Fruit fly (Drosophila melanogaster): ENCODE measurements around the gene Sym.
A peak's percentile ranks its signal among the peaks of the same experiment; 100 is the strongest.

The Sym gene

DNA sequence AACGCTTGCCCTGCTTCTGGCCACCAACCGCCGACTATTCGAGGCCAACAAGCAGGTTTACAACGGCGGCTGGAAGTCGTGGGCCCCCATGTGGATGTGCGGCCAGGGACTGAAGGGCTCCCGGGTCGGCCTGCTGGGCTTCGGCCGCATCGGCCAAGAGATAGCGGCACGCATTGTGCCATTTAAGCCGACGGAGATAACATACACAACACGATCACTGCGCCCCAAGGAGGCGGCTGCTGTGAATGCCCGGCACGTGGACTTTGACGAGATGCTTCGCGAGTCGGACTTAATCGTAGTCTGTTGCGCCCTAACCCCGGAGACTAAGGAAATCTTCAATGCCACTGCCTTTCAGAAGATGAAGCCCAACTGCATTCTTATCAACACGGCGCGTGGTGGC is 5.0 kb downstream of the Sym start:
- TF ChIP-seq CG9948 (tag; optimal IDR thresholded peaks at IDR 0.05) (no peak), Snoo (tag; optimal IDR thresholded peaks at IDR 0.05) (no peak), CG14655 (GFP tag; optimal IDR thresholded peaks at IDR 0.05) (no peak), Ets98B (GFP tag; IDR thresholded peaks at IDR 0.05) (peak; percentile 23; the same call in 1 of the 2 replicates), CG4496 (GFP tag; IDR thresholded peaks at IDR 0.05) (no peak), rn (GFP tag; IDR thresholded peaks at IDR 0.05) (no peak), EcR (GFP tag; optimal IDR thresholded peaks at IDR 0.05) (peak; percentile 57), CG32121 (GFP tag; IDR thresholded peaks at IDR 0.05) (no peak), gl (tag; optimal IDR thresholded peaks at IDR 0.05) (peak; percentile 49)

DNA sequence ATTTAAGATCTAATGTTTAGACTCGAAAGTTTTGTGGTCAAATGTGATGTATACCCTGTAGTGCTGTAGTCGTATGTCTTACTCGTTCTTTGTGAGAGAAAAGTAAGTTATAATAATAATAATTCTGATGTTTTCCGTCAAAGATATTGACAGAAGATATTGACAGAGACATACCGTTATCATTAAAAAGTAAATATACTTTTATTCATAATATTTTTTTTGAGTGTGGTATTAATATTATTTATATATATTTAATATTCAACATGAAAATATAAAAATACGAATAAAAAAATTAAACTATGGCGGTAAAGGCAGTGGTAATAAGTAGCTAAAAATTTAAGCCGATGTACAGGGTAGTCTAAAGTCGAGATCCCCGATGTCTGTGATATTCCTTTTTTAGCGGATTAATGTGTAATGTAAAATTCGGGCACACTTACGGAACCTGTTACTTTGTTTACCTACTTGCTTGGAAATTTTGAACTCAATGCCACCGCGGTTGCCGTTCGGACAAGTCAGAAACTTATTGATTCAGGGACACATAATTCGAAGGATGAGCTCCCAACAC is 5.9 kb downstream of the Sym start, which contains the start of the genes CG2100 and CG1236:
TSS of gene CG2100 (minus strand) at position 51 of the 565 bp plus-strand sequence.
TSS of gene CG1236 (plus strand) at position 444 of the 565 bp plus-strand sequence.
- TF ChIP-seq Ets98B (GFP tag; IDR thresholded peaks at IDR 0.05) (peak; percentile 61), CG10348 (GFP tag; IDR thresholded peaks at IDR 0.05) (no peak), CG8159 (tag; optimal IDR thresholded peaks at IDR 0.05) (peak; percentile 88), CG9948 (tag; optimal IDR thresholded peaks at IDR 0.05) (peak; percentile 85), CG12605 (GFP tag; IDR thresholded peaks at IDR 0.05) (no peak), fd96Ca (GFP tag; IDR thresholded peaks at IDR 0.05) (no peak), gl (tag; optimal IDR thresholded peaks at IDR 0.05) (no peak), CG15710 (tag; optimal IDR thresholded peaks at IDR 0.05) (peak; percentile 86), CG32121 (GFP tag; IDR thresholded peaks at IDR 0.05) (peak; percentile 70), Pif1A (GFP tag; optimal IDR thresholded peaks at IDR 0.05) (no peak), D1 (tag; optimal IDR thresholded peaks at IDR 0.05) (no peak), Snoo (tag; optimal IDR thresholded peaks at IDR 0.05) (peak; percentile 86), CG13204 (GFP tag; optimal IDR thresholded peaks at IDR 0.05) (no peak), EcR (GFP tag; optimal IDR thresholded peaks at IDR 0.05) (peak; percentile 7), CG14655 (GFP tag; optimal IDR thresholded peaks at IDR 0.05) (no peak), CG34367 (tag; optimal IDR thresholded peaks at IDR 0.05) (peak; percentile 77), rn (GFP tag; IDR thresholded peaks at IDR 0.05) (peak; percentile 43; the same call in 1 of the 2 replicates), CG8301 (tag; optimal IDR thresholded peaks at IDR 0.05) (peak; percentile 76), CG4496 (GFP tag; IDR thresholded peaks at IDR 0.05) (no peak; the same call in 1 of the 3 replicates), Pif1B (GFP tag; optimal IDR thresholded peaks at IDR 0.05) (peak; percentile 76), CG17806 (tag; optimal IDR thresholded peaks at IDR 0.05) (peak; percentile 78)

DNA sequence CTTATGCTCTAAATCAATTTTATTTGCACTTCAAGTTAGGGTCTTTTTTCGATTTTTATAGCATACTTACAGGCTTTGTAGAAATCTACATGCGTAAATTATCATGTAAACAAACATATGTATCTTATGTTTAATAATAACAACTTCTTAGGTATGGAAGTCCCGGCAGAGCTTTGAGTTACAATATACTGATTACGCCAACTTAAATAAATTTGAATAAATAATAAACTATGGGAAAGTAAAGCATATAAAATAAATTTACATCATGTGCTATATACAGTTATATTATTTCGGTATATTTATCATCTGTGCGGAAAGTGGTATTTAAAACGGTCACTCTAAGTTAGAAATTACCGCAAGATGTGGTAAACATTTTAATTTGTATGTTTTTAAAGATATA is 9.1 kb downstream of the Sym start, which contains the start of gene CG1239:
TSS of gene CG1239 (plus strand) at position 333 of the 400 bp plus-strand sequence.
- TF ChIP-seq CG9948 (tag; optimal IDR thresholded peaks at IDR 0.05) (no peak), CG10348 (GFP tag; IDR thresholded peaks at IDR 0.05) (no peak), D1 (tag; optimal IDR thresholded peaks at IDR 0.05) (no peak), CG17806 (tag; optimal IDR thresholded peaks at IDR 0.05) (no peak), rn (GFP tag; IDR thresholded peaks at IDR 0.05) (no peak), fd96Ca (GFP tag; IDR thresholded peaks at IDR 0.05) (no peak), CG8301 (tag; optimal IDR thresholded peaks at IDR 0.05) (no peak), EcR (GFP tag; optimal IDR thresholded peaks at IDR 0.05) (no peak), gl (tag; optimal IDR thresholded peaks at IDR 0.05) (no peak), Snoo (tag; optimal IDR thresholded peaks at IDR 0.05) (no peak), CG8159 (tag; optimal IDR thresholded peaks at IDR 0.05) (no peak), CG4496 (GFP tag; IDR thresholded peaks at IDR 0.05) (no peak), Pif1B (GFP tag; optimal IDR thresholded peaks at IDR 0.05) (no peak), Ets98B (GFP tag; IDR thresholded peaks at IDR 0.05) (no peak), CG34367 (tag; optimal IDR thresholded peaks at IDR 0.05) (no peak), CG32121 (GFP tag; IDR thresholded peaks at IDR 0.05) (no peak), CG13204 (GFP tag; optimal IDR thresholded peaks at IDR 0.05) (no peak), CG12605 (GFP tag; IDR thresholded peaks at IDR 0.05) (no peak)

DNA sequence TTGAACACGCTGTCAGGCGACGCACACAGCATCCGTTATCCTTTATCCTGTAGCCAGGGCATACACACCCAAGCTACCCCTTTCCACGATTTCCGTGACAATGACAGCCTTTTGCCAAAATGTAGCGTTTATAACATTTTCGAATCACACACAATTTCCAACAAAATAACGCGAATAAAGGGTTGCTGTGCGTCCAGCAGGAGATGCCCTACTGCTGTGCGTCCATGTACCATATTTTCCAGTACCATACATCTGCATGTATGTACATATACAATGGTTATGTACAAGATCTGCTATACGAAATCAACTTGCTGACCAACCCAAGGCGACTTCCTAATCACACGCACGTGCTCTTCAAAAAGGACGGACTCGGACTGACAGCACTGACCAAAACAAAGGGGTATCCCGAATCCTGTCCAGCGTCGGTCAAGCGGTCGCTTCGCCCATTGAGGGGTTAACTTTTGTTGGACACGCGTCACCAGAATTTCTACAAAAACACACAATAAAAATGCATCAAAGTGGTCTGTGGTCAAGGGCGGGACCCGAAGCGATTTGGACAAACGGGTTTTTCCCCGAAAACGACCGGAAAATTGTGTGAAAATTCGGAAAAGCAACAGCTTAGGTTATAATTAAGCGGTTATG is 14.4 kb downstream of the Sym start:
- no peak for TF ChIP-seq Pif1A (GFP tag; optimal IDR thresholded peaks at IDR 0.05)
- no peak for TF ChIP-seq CG15710 (tag; optimal IDR thresholded peaks at IDR 0.05)
- no peak for TF ChIP-seq CG9948 (tag; optimal IDR thresholded peaks at IDR 0.05)
- no peak for TF ChIP-seq CG14655 (GFP tag; optimal IDR thresholded peaks at IDR 0.05)

DNA sequence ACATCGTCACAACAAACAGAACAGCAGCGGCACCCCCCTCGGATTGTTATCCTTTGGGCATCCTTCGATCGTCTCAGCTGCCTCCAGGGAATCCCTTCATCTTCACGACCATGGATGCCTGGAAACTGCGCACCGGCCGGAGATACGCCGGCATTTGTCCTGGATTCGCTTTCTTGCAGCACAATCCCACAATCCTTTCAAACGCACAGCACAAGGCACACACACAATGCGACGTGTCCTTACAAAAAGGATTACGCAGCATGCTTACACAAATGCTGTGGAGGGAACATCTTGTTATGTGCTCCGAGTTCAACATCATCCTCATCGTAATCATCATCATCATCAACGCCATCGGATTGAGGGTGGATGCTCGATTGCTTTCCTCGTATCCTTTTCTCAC is 19.2 kb downstream of the Sym start:
- TF ChIP-seq CG15710 (tag; optimal IDR thresholded peaks at IDR 0.05): no peak
- no peak for TF ChIP-seq CG34367 (tag; optimal IDR thresholded peaks at IDR 0.05)
- TF ChIP-seq CG10348 (GFP tag; IDR thresholded peaks at IDR 0.05): no peak
- no peak for TF ChIP-seq CG8159 (tag; optimal IDR thresholded peaks at IDR 0.05)
- TF ChIP-seq D1 (tag; optimal IDR thresholded peaks at IDR 0.05): no peak
- TF ChIP-seq CG17806 (tag; optimal IDR thresholded peaks at IDR 0.05): no peak
- no peak for TF ChIP-seq CG4496 (GFP tag; IDR thresholded peaks at IDR 0.05)
- TF ChIP-seq CG12605 (GFP tag; IDR thresholded peaks at IDR 0.05): no peak
- TF ChIP-seq Snoo (tag; optimal IDR thresholded peaks at IDR 0.05): no peak
- TF ChIP-seq Pif1A (GFP tag; optimal IDR thresholded peaks at IDR 0.05): no peak
- no peak for TF ChIP-seq fd96Ca (GFP tag; IDR thresholded peaks at IDR 0.05)
- no peak for TF ChIP-seq rn (GFP tag; IDR thresholded peaks at IDR 0.05)
- no peak for TF ChIP-seq CG9948 (tag; optimal IDR thresholded peaks at IDR 0.05)
- TF ChIP-seq CG32121 (GFP tag; IDR thresholded peaks at IDR 0.05): no peak
- TF ChIP-seq CG13204 (GFP tag; optimal IDR thresholded peaks at IDR 0.05): no peak
- no peak for TF ChIP-seq CG14655 (GFP tag; optimal IDR thresholded peaks at IDR 0.05)

Data from whole organism, pupa.